Fruit fly (Drosophila melanogaster) whole organism, embryonic: ENCODE measurements around the gene twr.

ENCODE experiments used
- Antp ChIP-seq: fragments of 200-800 bp; sonication (Bioruptor generic); optimal IDR thresholded peaks from 3 replicates; lab custom pipeline; 2016; ENCODE audit warnings: missing biosample characterization, missing genetic modification characterization
- CG10267 ChIP-seq: fragments of 200-800 bp; sonication (Bioruptor generic); optimal IDR thresholded peaks from 2 replicates; lab custom pipeline; 2018; ENCODE audit warnings: missing biosample characterization, mild to moderate bottlenecking, missing genetic modification characterization, moderate library complexity
- CG10565 ChIP-seq: fragments of 200-800 bp; sonication (Bioruptor generic); optimal IDR thresholded peaks from 3 replicates; lab custom pipeline; 2016; ENCODE audit warnings: missing biosample characterization, mild to moderate bottlenecking, missing genetic modification characterization
- CG12219 ChIP-seq: fragments of 200-800 bp; sonication (Bioruptor generic); optimal IDR thresholded peaks from 3 replicates; lab custom pipeline; 2018; ENCODE audit warnings: missing biosample characterization, mild to moderate bottlenecking, missing genetic modification characterization
- CG13296 ChIP-seq: fragments of 200-800 bp; sonication (Bioruptor generic); optimal IDR thresholded peaks from 3 replicates; lab custom pipeline; 2018; ENCODE audit warnings: missing biosample characterization, mild to moderate bottlenecking, missing genetic modification characterization
- CG14667 ChIP-seq: fragments of 200-800 bp; sonication (Bioruptor generic); IDR thresholded peaks from 2 replicates; pipeline ENCODE4 v1.3.6; 2022; ENCODE audit warnings: missing biosample characterization, missing genetic modification characterization
- CG14965 ChIP-seq: fragments of 200-800 bp; sonication (Bioruptor generic); optimal IDR thresholded peaks from 2 replicates; lab custom pipeline; 2016; ENCODE audit warnings: missing biosample characterization, missing genetic modification characterization, borderline replicate concordance
- CG15479 ChIP-seq: fragments of 200-800 bp; sonication (Bioruptor generic); optimal IDR thresholded peaks from 3 replicates; lab custom pipeline; 2019; ENCODE audit warnings: missing biosample characterization, mild to moderate bottlenecking, missing genetic modification characterization, moderate library complexity
- CG16813 ChIP-seq: fragments of 200-800 bp; sonication (Bioruptor generic); IDR thresholded peaks from 3 replicates; pipeline ENCODE4 v1.3.6; 2022; ENCODE audit warnings: missing biosample characterization, missing genetic modification characterization; ENCODE audit not compliant: partially characterized antibody
- CG18764 ChIP-seq: fragments of 200-800 bp; sonication (Bioruptor generic); optimal IDR thresholded peaks from 3 replicates; lab custom pipeline; 2016; ENCODE audit warnings: missing biosample characterization, missing genetic modification characterization
- CG2199 ChIP-seq: fragments of 200-800 bp; sonication (Bioruptor generic); IDR thresholded peaks from 3 replicates; pipeline ENCODE4 v1.3.6; 2022; ENCODE audit warnings: missing biosample characterization, missing genetic modification characterization
- CG2712 ChIP-seq: fragments of 200-800 bp; optimal IDR thresholded peaks from 3 replicates; lab custom pipeline; 2019; ENCODE audit warnings: missing biosample characterization, mild to moderate bottlenecking, missing genetic modification characterization, moderate library complexity
- CG32767 ChIP-seq: fragments of 200-800 bp; sonication (Bioruptor generic); IDR thresholded peaks from 2 replicates; pipeline ENCODE4 v1.3.6; 2022; ENCODE audit warnings: missing biosample characterization, missing genetic modification characterization
- CG3407 ChIP-seq: fragments of 200-800 bp; sonication (Bioruptor generic); optimal IDR thresholded peaks from 2 replicates; lab custom pipeline; 2018; ENCODE audit warnings: missing biosample characterization, mild to moderate bottlenecking, missing genetic modification characterization
- CG4820 ChIP-seq: fragments of 200-800 bp; sonication (Bioruptor generic); optimal IDR thresholded peaks from 3 replicates; lab custom pipeline; 2016; ENCODE audit warnings: missing biosample characterization, missing genetic modification characterization
- CG6813 ChIP-seq: fragments of 200-800 bp; sonication (Bioruptor generic); optimal IDR thresholded peaks from 2 replicates; lab custom pipeline; 2017; ENCODE audit warnings: missing biosample characterization, missing genetic modification characterization, mild to moderate bottlenecking, moderate library complexity, missing genetic modification reagents
- CG7271 ChIP-seq: fragments of 200-800 bp; sonication (Bioruptor generic); optimal IDR thresholded peaks from 2 replicates; lab custom pipeline; 2018; ENCODE audit warnings: missing biosample characterization, mild to moderate bottlenecking, missing genetic modification characterization, moderate library complexity
- D19A ChIP-seq: fragments of 200-800 bp; optimal IDR thresholded peaks from 3 replicates; lab custom pipeline; 2019; ENCODE audit warnings: missing biosample characterization, mild to moderate bottlenecking, missing genetic modification characterization, moderate library complexity
- D19B ChIP-seq: fragments of 200-800 bp; sonication (Bioruptor generic); optimal IDR thresholded peaks from 2 replicates; lab custom pipeline; 2017; ENCODE audit warnings: missing biosample characterization, mild to moderate bottlenecking, missing genetic modification characterization
- Dfd ChIP-seq, 2 experiments: fragments of >200 bp; optimal IDR thresholded peaks; 2 replicates each; lab custom pipeline; 2017; ENCODE audit warnings: missing biosample characterization in 2 of 2, missing genetic modification characterization in 2 of 2
- Dip2 ChIP-seq: fragments of 200-800 bp; sonication (Bioruptor generic); IDR thresholded peaks from 2 replicates; pipeline ENCODE4 v1.3.6; 2022; ENCODE audit warnings: missing biosample characterization, missing genetic modification characterization
- Dref ChIP-seq: fragments of 200-800 bp; sonication (Bioruptor generic); IDR thresholded peaks from 2 replicates; pipeline ENCODE4 v1.3.6; 2022; ENCODE audit warnings: missing biosample characterization, missing genetic modification characterization
- Fer2 ChIP-seq: fragments of 200-800 bp; sonication (Bioruptor generic); optimal IDR thresholded peaks from 2 replicates; lab custom pipeline; 2018; ENCODE audit warnings: missing biosample characterization, mild to moderate bottlenecking, missing genetic modification characterization, moderate library complexity
- Hr39 ChIP-seq: fragments of >200 bp; optimal IDR thresholded peaks from 2 replicates; lab custom pipeline; 2017
- Lpt ChIP-seq: fragments of >200 bp; optimal IDR thresholded peaks from 2 replicates; lab custom pipeline; 2018; ENCODE audit warnings: missing biosample characterization, missing genetic modification characterization
- Mrtf ChIP-seq: fragments of 200-800 bp; sonication (Bioruptor generic); IDR thresholded peaks from 3 replicates; pipeline ENCODE4 v1.3.6; 2022; ENCODE audit warnings: missing biosample characterization, missing genetic modification characterization
- NFAT ChIP-seq: fragments of 200-800 bp; sonication (Bioruptor generic); IDR thresholded peaks from 2 replicates; pipeline ENCODE4 v1.3.6; 2022; ENCODE audit warnings: missing biosample characterization, missing genetic modification characterization
- Nf-YA ChIP-seq: fragments of 200-800 bp; sonication (Bioruptor generic); IDR thresholded peaks from 2 replicates; pipeline ENCODE4 v1.3.6; 2022; ENCODE audit warnings: missing biosample characterization, missing genetic modification characterization
- Oaz ChIP-seq: fragments of 200-800 bp; sonication (Bioruptor generic); IDR thresholded peaks from 2 replicates; pipeline ENCODE4 v1.3.6; 2022; ENCODE audit warnings: missing biosample characterization, missing genetic modification characterization
- Oli ChIP-seq: fragments of 200-800 bp; sonication (Bioruptor generic); optimal IDR thresholded peaks from 2 replicates; lab custom pipeline; 2018; ENCODE audit warnings: missing biosample characterization, mild to moderate bottlenecking, missing genetic modification characterization, moderate library complexity
- Six4 ChIP-seq: fragments of 200-800 bp; sonication (Bioruptor generic); optimal IDR thresholded peaks from 2 replicates; lab custom pipeline; 2016; ENCODE audit warnings: missing biosample characterization, missing genetic modification characterization
- Sox102F ChIP-seq: fragments of 200-800 bp; sonication (Bioruptor generic); optimal IDR thresholded peaks from 2 replicates; lab custom pipeline; 2018; ENCODE audit warnings: missing biosample characterization, mild to moderate bottlenecking, missing genetic modification characterization, moderate library complexity
- Sry-β ChIP-seq: fragments of 200-800 bp; sonication (Bioruptor generic); optimal IDR thresholded peaks from 2 replicates; lab custom pipeline; 2018; ENCODE audit warnings: missing biosample characterization, mild to moderate bottlenecking, missing genetic modification characterization, moderate library complexity
- Xbp1 ChIP-seq: fragments of 200-800 bp; sonication (Bioruptor generic); optimal IDR thresholded peaks from 3 replicates; lab custom pipeline; 2016; ENCODE audit warnings: missing biosample characterization, mild to moderate bottlenecking, missing genetic modification characterization
- ara ChIP-seq: fragments of 200-800 bp; sonication (Bioruptor generic); IDR thresholded peaks from 2 replicates; pipeline ENCODE4 v1.3.6; 2022; ENCODE audit warnings: missing biosample characterization, missing genetic modification characterization
- ash1 ChIP-seq: fragments of 200-800 bp; sonication (Bioruptor generic); optimal IDR thresholded peaks from 2 replicates; lab custom pipeline; 2018; ENCODE audit warnings: missing biosample characterization, mild to moderate bottlenecking, missing genetic modification characterization
- bsh ChIP-seq, 2 experiments: fragments of 200-800 bp; sonication (Bioruptor generic); optimal IDR thresholded peaks; 2 replicates each; lab custom pipeline; 2017 to 2018; ENCODE audit warnings: mild to moderate bottlenecking in 2 of 2, missing biosample characterization in 2 of 2, missing genetic modification characterization in 2 of 2, moderate library complexity in 1 of 2
- cas ChIP-seq: fragments of 200-800 bp; sonication (Bioruptor generic); IDR thresholded peaks from 2 replicates; pipeline ENCODE4 v1.3.6; 2022; ENCODE audit warnings: missing biosample characterization, missing genetic modification characterization
- ci ChIP-seq: fragments of 200-800 bp; sonication (Bioruptor generic); IDR thresholded peaks from 3 replicates; pipeline ENCODE4 v1.3.6; 2022; ENCODE audit warnings: missing biosample characterization, missing genetic modification characterization
- dmrt11E ChIP-seq: fragments of 200-800 bp; sonication (Bioruptor generic); optimal IDR thresholded peaks from 3 replicates; lab custom pipeline; 2018; ENCODE audit warnings: missing biosample characterization, mild to moderate bottlenecking, missing genetic modification characterization, moderate library complexity
- ewg ChIP-seq: fragments of 200-800 bp; sonication (Bioruptor generic); optimal IDR thresholded peaks from 3 replicates; lab custom pipeline; 2017; ENCODE audit warnings: mild to moderate bottlenecking, missing biosample characterization, missing genetic modification reagents, missing genetic modification characterization
- fu2 ChIP-seq: fragments of 200-800 bp; sonication (Bioruptor generic); optimal IDR thresholded peaks from 2 replicates; lab custom pipeline; 2016; ENCODE audit warnings: missing biosample characterization, missing genetic modification characterization
- gem ChIP-seq: fragments of 200-800 bp; sonication (Bioruptor generic); optimal IDR thresholded peaks from 2 replicates; lab custom pipeline; 2019; ENCODE audit warnings: missing biosample characterization, mild to moderate bottlenecking, missing genetic modification characterization, moderate library complexity
- h ChIP-seq: fragments of >200 bp; optimal IDR thresholded peaks from 2 replicates; lab custom pipeline; 2017
- lov ChIP-seq, 2 experiments: fragments of 200-800 bp in 1 of 2; fragments of >200 bp in 1 of 2; sonication (Bioruptor generic) in 1 of 2; IDR thresholded peaks in 1 of 2; optimal IDR thresholded peaks in 1 of 2; 2 replicates in 1 of 2; 3 replicates in 1 of 2; pipeline versions ENCODE4 v1.3.6 to Lab custom; 2017 to 2022; ENCODE audit warnings: missing biosample characterization in 1 of 2, missing genetic modification characterization in 1 of 2
- pb ChIP-seq: fragments of 200-800 bp; sonication (Bioruptor generic); optimal IDR thresholded peaks from 3 replicates; lab custom pipeline; 2016; ENCODE audit warnings: missing biosample characterization, missing genetic modification characterization
- phol ChIP-seq: fragments of 200-800 bp; sonication (Bioruptor generic); optimal IDR thresholded peaks from 3 replicates; lab custom pipeline; 2018; ENCODE audit warnings: missing biosample characterization, mild to moderate bottlenecking, missing genetic modification characterization, moderate library complexity
- pnt ChIP-seq: fragments of 200-800 bp; sonication (Bioruptor generic); optimal IDR thresholded peaks from 3 replicates; lab custom pipeline; 2016; ENCODE audit warnings: missing biosample characterization, missing genetic modification characterization
- sens ChIP-seq: fragments of 200-800 bp; sonication (Bioruptor generic); peaks from one replicate; lab custom pipeline; 2016; ENCODE audit warnings: missing biosample characterization, missing genetic modification characterization
- sisA ChIP-seq: fragments of 200-800 bp; sonication (Bioruptor generic); IDR thresholded peaks from 2 replicates; pipeline ENCODE4 v1.3.6; 2022; ENCODE audit warnings: missing biosample characterization, missing genetic modification characterization
- sr ChIP-seq: fragments of 200-800 bp; sonication (Bioruptor generic); IDR thresholded peaks from 3 replicates; pipeline ENCODE4 v1.3.6; 2022; ENCODE audit warnings: missing biosample characterization, missing genetic modification characterization
- wor ChIP-seq: fragments of 200-800 bp; sonication (Bioruptor generic); IDR thresholded peaks from 2 replicates; pipeline ENCODE4 v1.3.6; 2022; ENCODE audit warnings: missing biosample characterization, missing genetic modification characterization
- zfh1 ChIP-seq: fragments of 200-800 bp; sonication (Bioruptor generic); IDR thresholded peaks from 3 replicates; pipeline ENCODE4 v1.3.6; 2022; ENCODE audit warnings: missing biosample characterization, missing genetic modification characterization

The twr gene

dm6 chr3R:6659941-6660340 lies 2.3 kb downstream of the twr start, which contains the start of gene agt (continued):
- TF ChIP-seq lov (optimal IDR thresholded peaks at IDR 0.05; lab: Kevin White, UChicago) (no peak), lov (GFP tag; IDR thresholded peaks at IDR 0.05; lab: Robert Waterston, UW) (no peak), sr (no peak), CG4820 (GFP tag; lab: Kevin White, UChicago) (no peak), CG16813 (no peak; the same call in 2 of the 3 replicates), Antp (no peak), CG18764 (GFP tag; lab: Kevin White, UChicago) (no peak), CG12219 (GFP tag; lab: Kevin White, UChicago) (no peak), Fer2 (tag; lab: Kevin White, UChicago) (no peak), CG7271 (no peak), Oli (tag; lab: Kevin White, UChicago) (no peak), CG6813 (GFP tag; lab: Kevin White, UChicago) (no peak), fu2 (GFP tag; lab: Kevin White, UChicago) (no peak), Mrtf (GFP tag; lab: Robert Waterston, UW) (no peak), CG13296 (GFP tag; lab: Kevin White, UChicago) (no peak), Oaz (GFP tag; lab: Robert Waterston, UW) (no peak), sisA (GFP tag; lab: Robert Waterston, UW) (no peak), Dref (GFP tag; lab: Robert Waterston, UW) (no peak), Xbp1 (no peak), CG2199 (0 out of 3 replicates have a peak, but pooled peaks have one; percentile 60), Hr39 (lab: Kevin White, UChicago) (no peak), CG3407 (no peak), Sry-β (GFP tag; lab: Kevin White, UChicago) (no peak), CG14965 (no peak), ewg (GFP tag; lab: Kevin White, UChicago) (no peak), NFAT (GFP tag; lab: Robert Waterston, UW) (no peak), Lpt (GFP tag; lab: Kevin White, UChicago) (no peak), pnt (GFP tag; lab: Kevin White, UChicago) (no peak), CG10565 (no peak), h (no peak), Nf-YA (GFP tag; lab: Robert Waterston, UW) (no peak), gem (no peak), CG15479 (GFP tag; lab: Kevin White, UChicago) (no peak), wor (no peak), D19A (no peak), cas (no peak), pb (GFP tag; lab: Kevin White, UChicago) (no peak), CG32767 (GFP tag; lab: Robert Waterston, UW) (no peak), CG10267 (peak; percentile 37), sens (GFP tag; lab: Kevin White, UChicago) (peak; percentile 17), bsh (GFP tag; optimal IDR thresholded peaks at IDR 0.05; lab: Kevin White, UChicago) (no peak), ci (no peak), Dfd (GFP tag; optimal IDR thresholded peaks at IDR 0.05; lab: Kevin White, UChicago) (no peak), dmrt11E (tag; lab: Kevin White, UChicago) (no peak), zfh1 (GFP tag; lab: Robert Waterston, UW) (no peak), ash1 (GFP tag; lab: Kevin White, UChicago) (no peak), Six4 (GFP tag; lab: Kevin White, UChicago) (no peak), ara (no peak), Dip2 (GFP tag; lab: Robert Waterston, UW) (no peak), CG14667 (GFP tag; lab: Robert Waterston, UW) (no peak), D19B (GFP tag; lab: Kevin White, UChicago) (no peak), CG2712 (tag; lab: Kevin White, UChicago) (peak; percentile 50), phol (peak; percentile 50), Sox102F (no peak)
